Worm (Caenorhabditis elegans) whole organism, young adult: ENCODE measurements around the gene Y47G7B.2.

Source experiments
- B0261.1 ChIP-seq: sonication (generic microtip); optimal IDR thresholded peaks from 2 replicates; lab custom pipeline; 2016; ENCODE audit warnings: mild to moderate bottlenecking, missing genetic modification characterization, moderate library complexity, missing compliant biosample characterization
- F10E7.11 ChIP-seq: sonication (generic microtip); optimal IDR thresholded peaks from 2 replicates; lab custom pipeline; 2017; ENCODE audit warnings: mild to moderate bottlenecking, missing genetic modification characterization, moderate library complexity, missing compliant biosample characterization
- Y67H2A.10 ChIP-seq: fragments of 200-800 bp; sonication (Bioruptor generic); conservative IDR thresholded peaks from 2 replicates; pipeline ENCODE4 v1.3.6; 2022; ENCODE audit warnings: missing genetic modification reagents, missing genetic modification characterization, missing compliant biosample characterization
- ama-1 ChIP-seq, 3 experiments: fragments of 150-350 bp in 1 of 3; sonication (generic microtip) in 2 of 3; optimal IDR thresholded peaks; 2 replicates each; lab custom pipeline; 2014 to 2018; ENCODE audit warnings: missing biosample characterization in 2 of 3, missing genetic modification characterization in 2 of 3, missing genetic modification reagents in 2 of 3
- gei-17 ChIP-seq: fragments of 200-800 bp; sonication (Bioruptor generic); optimal IDR thresholded peaks from 2 replicates; lab custom pipeline; 2018; ENCODE audit warnings: mild to moderate bottlenecking, missing genetic modification characterization, missing compliant biosample characterization
- hrde-1 ChIP-seq: sonication (generic microtip); optimal IDR thresholded peaks from 2 replicates; lab custom pipeline; 2016; ENCODE audit warnings: missing genetic modification characterization, mild to moderate bottlenecking, missing compliant biosample characterization, moderate library complexity, missing genotype, missing genetic modification reagents, borderline replicate concordance
- hsf-1 ChIP-seq: fragments of 200-800 bp; sonication (Bioruptor generic); IDR thresholded peaks from 2 replicates; pipeline ENCODE4 v1.3.6; 2022; ENCODE audit warnings: missing genetic modification reagents, missing genetic modification characterization, missing compliant biosample characterization
- let-607 ChIP-seq, 2 experiments: fragments of 200-800 bp in 1 of 2; sonication (Bioruptor generic) in 1 of 2; sonication (generic microtip) in 1 of 2; optimal IDR thresholded peaks; 2 replicates each; lab custom pipeline; 2016 to 2018; ENCODE audit warnings: mild to moderate bottlenecking in 2 of 2, missing compliant biosample characterization in 2 of 2, missing genetic modification characterization in 2 of 2, moderate library complexity in 2 of 2, missing genotype in 1 of 2
- nhr-90 ChIP-seq: sonication (generic microtip); optimal IDR thresholded peaks from 2 replicates; lab custom pipeline; 2016; ENCODE audit warnings: missing genotype, mild to moderate bottlenecking, missing genetic modification characterization, missing compliant biosample characterization
- snpc-3.4 ChIP-seq: sonication (generic microtip); optimal IDR thresholded peaks from 2 replicates; lab custom pipeline; 2017; ENCODE audit warnings: missing genetic modification characterization, mild to moderate bottlenecking, missing compliant biosample characterization, antibody characterized with exemption, moderate library complexity, missing genotype, missing genetic modification reagents
- snpc-4 ChIP-seq, 5 experiments: fragments of 150-350 bp in 1 of 5; sonication (generic microtip) in 4 of 5; optimal IDR thresholded peaks; 2 replicates each; lab custom pipeline; 2014 to 2018; ENCODE audit warnings: missing genetic modification characterization in 5 of 5, missing biosample characterization in 3 of 5, antibody characterized with exemption in 2 of 5, mild to moderate bottlenecking in 2 of 5, missing compliant biosample characterization in 2 of 5, missing genotype in 2 of 5, moderate library complexity in 2 of 5, missing genetic modification reagents in 1 of 5
- unc-130 ChIP-seq: sonication (generic microtip); optimal IDR thresholded peaks from 2 replicates; lab custom pipeline; 2016; ENCODE audit warnings: missing genetic modification reagents, missing genetic modification characterization, missing compliant biosample characterization
- unc-62 ChIP-seq: fragments of 150-350 bp; optimal IDR thresholded peaks from 2 replicates; lab custom pipeline; 2014; ENCODE audit warnings: missing biosample characterization, missing genetic modification reagents, missing genetic modification characterization

ce11 chrII:2730647-2731046, 22.8 kb upstream of the Y47G7B.2 start:
- no peak for TF ChIP-seq unc-130 (GFP tag; lab: Kevin White, UChicago)
- no peak for TF ChIP-seq F10E7.11
- no peak for TF ChIP-seq hsf-1 (GFP tag; lab: Robert Waterston, UW)
- TF ChIP-seq nhr-90 (tag; lab: Kevin White, UChicago) = no peak
- no peak for TF ChIP-seq Y67H2A.10 (GFP tag; lab: Robert Waterston, UW)
- no peak for TF ChIP-seq ama-1 (optimal IDR thresholded peaks at IDR 0.05; lab: Kevin White, UChicago)
- no peak for TF ChIP-seq ama-1 (GFP tag; optimal IDR thresholded peaks at IDR 0.05; lab: Kevin White, UChicago)
- TF ChIP-seq B0261.1 (tag; lab: Kevin White, UChicago) = no peak
- TF ChIP-seq hrde-1 = no peak
- TF ChIP-seq snpc-4 (GFP tag; optimal IDR thresholded peaks at IDR 0.05; lab: Kevin White, UChicago) = no peak
- no peak for TF ChIP-seq snpc-4 (tag; optimal IDR thresholded peaks at IDR 0.05; lab: Kevin White, UChicago)
- TF ChIP-seq let-607 (tag; optimal IDR thresholded peaks at IDR 0.05; lab: Kevin White, UChicago) = no peak
- TF ChIP-seq snpc-3.4 = no peak
- TF ChIP-seq unc-62 (GFP tag; lab: Kevin White, UChicago) = no peak
- TF ChIP-seq gei-17 (GFP tag; lab: Kevin White, UChicago) = no peak
